Worm (Caenorhabditis elegans) whole organism, young adult: Measurements from ENCODE around the gene F53F4.1.
A peak's percentile ranks its signal among the peaks of the same experiment; 100 is the strongest.

ENCODE experiments used
- F33H1.4 ChIP-seq: fragments of 200-800 bp; sonication (Bioruptor generic); IDR thresholded peaks from 2 replicates; pipeline ENCODE4 v1.3.6; 2022; ENCODE audit warnings: missing genetic modification reagents, missing genetic modification characterization, missing compliant biosample characterization
- F52B5.7 ChIP-seq: sonication (generic microtip); optimal IDR thresholded peaks from 2 replicates; lab custom pipeline; 2016; ENCODE audit warnings: mild to moderate bottlenecking, missing genetic modification characterization, missing compliant biosample characterization
- ama-1 ChIP-seq, 3 experiments: fragments of 150-350 bp in 1 of 3; sonication (generic microtip) in 2 of 3; optimal IDR thresholded peaks; 2 replicates each; lab custom pipeline; 2014 to 2018; ENCODE audit warnings: missing biosample characterization in 2 of 3, missing genetic modification characterization in 2 of 3, missing genetic modification reagents in 2 of 3
- ceh-58 ChIP-seq: fragments of 200-800 bp; sonication (Bioruptor generic); IDR thresholded peaks from 2 replicates; pipeline ENCODE4 v1.3.6; 2022; ENCODE audit warnings: missing genetic modification characterization, missing compliant biosample characterization
- ceh-91 ChIP-seq: fragments of 200-800 bp; sonication (Bioruptor generic); IDR thresholded peaks from 2 replicates; pipeline ENCODE4 v1.3.6; 2022; ENCODE audit warnings: missing genetic modification reagents, missing genetic modification characterization, missing compliant biosample characterization
- chd-7 ChIP-seq: sonication (generic microtip); optimal IDR thresholded peaks from 2 replicates; lab custom pipeline; 2016; ENCODE audit warnings: mild to moderate bottlenecking, missing genetic modification characterization, moderate library complexity, missing compliant biosample characterization
- egl-44 ChIP-seq: fragments of 200-800 bp; sonication (Bioruptor generic); IDR thresholded peaks from 2 replicates; pipeline ENCODE4 v1.3.6; 2022; ENCODE audit warnings: missing genetic modification reagents, missing genetic modification characterization, missing compliant biosample characterization
- mes-4 ChIP-seq: sonication (generic microtip); optimal IDR thresholded peaks from 2 replicates; lab custom pipeline; 2016; ENCODE audit warnings: missing genotype, missing genetic modification characterization, missing compliant biosample characterization
- nhr-90 ChIP-seq: sonication (generic microtip); optimal IDR thresholded peaks from 2 replicates; lab custom pipeline; 2016; ENCODE audit warnings: missing genotype, mild to moderate bottlenecking, missing genetic modification characterization, missing compliant biosample characterization
- snpc-3.4 ChIP-seq: sonication (generic microtip); optimal IDR thresholded peaks from 2 replicates; lab custom pipeline; 2017; ENCODE audit warnings: missing genetic modification characterization, mild to moderate bottlenecking, missing compliant biosample characterization, antibody characterized with exemption, moderate library complexity, missing genotype, missing genetic modification reagents
- snpc-4 ChIP-seq, 5 experiments: fragments of 150-350 bp in 1 of 5; sonication (generic microtip) in 4 of 5; optimal IDR thresholded peaks; 2 replicates each; lab custom pipeline; 2014 to 2018; ENCODE audit warnings: missing genetic modification characterization in 5 of 5, missing biosample characterization in 3 of 5, antibody characterized with exemption in 2 of 5, mild to moderate bottlenecking in 2 of 5, missing compliant biosample characterization in 2 of 5, missing genotype in 2 of 5, moderate library complexity in 2 of 5, missing genetic modification reagents in 1 of 5
- sptf-2 ChIP-seq: fragments of 200-800 bp; sonication (Bioruptor generic); optimal IDR thresholded peaks from 2 replicates; lab custom pipeline; 2018; ENCODE audit warnings: mild to moderate bottlenecking, missing genetic modification characterization, missing compliant biosample characterization
- ztf-22 ChIP-seq: fragments of 200-800 bp; sonication (Bioruptor generic); optimal IDR thresholded peaks from 2 replicates; lab custom pipeline; 2018; ENCODE audit warnings: mild to moderate bottlenecking, missing genetic modification characterization, moderate library complexity, missing compliant biosample characterization

DNA sequence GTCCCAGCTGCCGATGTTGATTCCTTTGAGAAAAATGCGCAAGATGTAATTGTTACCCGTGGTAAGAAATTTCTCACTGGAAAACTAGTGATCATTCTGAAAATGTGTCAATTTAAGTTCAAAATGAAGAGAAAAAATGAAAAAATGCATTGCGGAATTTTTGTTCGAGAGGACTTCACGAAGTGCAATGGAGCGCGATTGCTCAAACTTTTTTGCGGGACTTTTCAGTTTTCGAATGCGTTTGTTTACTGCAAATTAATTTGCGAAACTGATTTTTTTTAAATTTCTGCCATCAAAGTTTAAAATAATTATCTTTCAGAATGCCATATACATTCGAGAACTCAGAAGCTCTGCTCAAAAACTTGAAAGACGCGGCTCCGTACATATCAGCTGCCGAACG, 16.1 kb upstream of the F53F4.1 start, which contains the start of the genes nuaf-1 and bir-2:
- no peak for TF ChIP-seq chd-7 (tag; lab: Kevin White, UChicago)
- TF ChIP-seq egl-44, result no peak
- TF ChIP-seq ama-1 (optimal IDR thresholded peaks at IDR 0.05; lab: Kevin White, UChicago), result no peak
- no peak for TF ChIP-seq ama-1 (GFP tag; optimal IDR thresholded peaks at IDR 0.05; lab: Kevin White, UChicago)
- no peak for TF ChIP-seq F52B5.7 (tag; lab: Kevin White, UChicago)
- no peak for TF ChIP-seq ztf-22 (GFP tag; lab: Kevin White, UChicago)
- no peak for TF ChIP-seq mes-4 (tag; lab: Kevin White, UChicago)
- no peak for TF ChIP-seq nhr-90 (tag; lab: Kevin White, UChicago)
- TF ChIP-seq sptf-2, result no peak
- TF ChIP-seq F33H1.4 (GFP tag; lab: Robert Waterston, UW), result no peak
- no peak for TF ChIP-seq ceh-91 (GFP tag; lab: Robert Waterston, UW)
- peak; percentile 67 for TF ChIP-seq snpc-3.4
- TF ChIP-seq snpc-4 (GFP tag; optimal IDR thresholded peaks at IDR 0.05; lab: Kevin White, UChicago), result no peak
- peak in 2 of 4 experiments; percentile 17 to 40 for TF ChIP-seq snpc-4 (tag; optimal IDR thresholded peaks at IDR 0.05; lab: Kevin White, UChicago)
- no peak for TF ChIP-seq ceh-58
